Fruit fly (Drosophila melanogaster): ENCODE data around the gene CG42446.

The CG42446 gene

dm6 chr3R:16337053-16337385 is 22.9 kb downstream of the CG42446 start (continued):
- TF ChIP-seq ranshi (GFP tag; IDR thresholded peaks at IDR 0.05) (0 out of 2 replicates have a peak, but pooled peaks have one; percentile 50), cato (GFP tag; optimal IDR thresholded peaks at IDR 0.05; ENCODE audit: borderline replicate concordance) (no peak), CHES-1-like (GFP tag; optimal IDR thresholded peaks at IDR 0.05) (peak; percentile 26), unpg (GFP tag; optimal IDR thresholded peaks at IDR 0.05) (peak; percentile 63), hkb (optimal IDR thresholded peaks at IDR 0.05) (no peak), hkb (GFP tag; IDR thresholded peaks at IDR 0.05) (0 out of 2 replicates have a peak, but pooled peaks have one; percentile 20), CG14860 (GFP tag; IDR thresholded peaks at IDR 0.05; ENCODE audit: partially characterized antibody) (no peak), pita (GFP tag; optimal IDR thresholded peaks at IDR 0.05) (no peak), ab (GFP tag; optimal IDR thresholded peaks at IDR 0.05) (no peak), Sox100B (GFP tag; optimal IDR thresholded peaks at IDR 0.05) (no peak), Mes4 (GFP tag; optimal IDR thresholded peaks at IDR 0.05) (peak; percentile 12), CG15479 (GFP tag; optimal IDR thresholded peaks at IDR 0.05) (peak; percentile 88), ind (GFP tag; optimal IDR thresholded peaks at IDR 0.05) (peak; percentile 41), gsb (GFP tag; IDR thresholded peaks at IDR 0.05) (no peak), peb (GFP tag; IDR thresholded peaks at IDR 0.05) (0 out of 2 replicates have a peak, but pooled peaks have one; percentile 20), CG11504 (tag; optimal IDR thresholded peaks at IDR 0.05) (peak; percentile 37), CG6689 (GFP tag; IDR thresholded peaks at IDR 0.05) (peak; percentile 61), Pdp1 (GFP tag; optimal IDR thresholded peaks at IDR 0.05) (peak; percentile 55 to 58), Bteb2 (GFP tag; optimal IDR thresholded peaks at IDR 0.05) (no peak), CG4617 (GFP tag; optimal IDR thresholded peaks at IDR 0.05; ENCODE audit: borderline replicate concordance) (peak; percentile 2), usp (GFP tag; optimal IDR thresholded peaks at IDR 0.05) (no peak), ara (GFP tag; IDR thresholded peaks at IDR 0.05) (peak; percentile 83), CG13894 (tag; optimal IDR thresholded peaks at IDR 0.05) (no peak), esg (GFP tag; conservative IDR thresholded peaks at IDR 0.05) (peak; percentile 45), nmo (GFP tag; optimal IDR thresholded peaks at IDR 0.05) (peak; percentile 61), lola (GFP tag; optimal IDR thresholded peaks at IDR 0.05) (peak in 1 of 3 experiments; percentile 81), prd (optimal IDR thresholded peaks at IDR 0.05) (no peak), prd (GFP tag; IDR thresholded peaks at IDR 0.05) (peak; percentile 90), CG12104 (GFP tag; optimal IDR thresholded peaks at IDR 0.05) (peak; percentile 40), pho (GFP tag; optimal IDR thresholded peaks at IDR 0.05) (no peak), NFAT (GFP tag; IDR thresholded peaks at IDR 0.05) (no peak), CG14667 (GFP tag; IDR thresholded peaks at IDR 0.05) (0 out of 2 replicates have a peak, but pooled peaks have one; percentile 23), CG7271 (tag; optimal IDR thresholded peaks at IDR 0.05) (peak; percentile 38), kah (GFP tag; optimal IDR thresholded peaks at IDR 0.05) (no peak), CG5245 (GFP tag; optimal IDR thresholded peaks at IDR 0.05) (peak; percentile 54), grn (GFP tag; optimal IDR thresholded peaks at IDR 0.05) (no peak), CG8478 (optimal IDR thresholded peaks at IDR 0.05) (no peak), CG6765 (GFP tag; optimal IDR thresholded peaks at IDR 0.05) (no peak), CG8290 (GFP tag; optimal IDR thresholded peaks at IDR 0.05) (peak; percentile 68), CG8290 (tag; optimal IDR thresholded peaks at IDR 0.05) (no peak), fru (optimal IDR thresholded peaks at IDR 0.05) (no peak), CG11696 (GFP tag; IDR thresholded peaks at IDR 0.05) (0 out of 2 replicates have a peak, but pooled peaks have one; percentile 35), gem (tag; optimal IDR thresholded peaks at IDR 0.05) (peak; percentile 77), CG11695 (GFP tag; IDR thresholded peaks at IDR 0.05) (no peak), CG10654 (GFP tag; optimal IDR thresholded peaks at IDR 0.05) (peak; percentile 13), Antp (GFP tag; optimal IDR thresholded peaks at IDR 0.05) (peak; percentile 48), mam (GFP tag; optimal IDR thresholded peaks at IDR 0.05) (peak; percentile 15), lmd (GFP tag; IDR thresholded peaks at IDR 0.05) (peak; percentile 60), CG12155 (GFP tag; optimal IDR thresholded peaks at IDR 0.05) (peak; percentile 43), CG9932 (GFP tag; IDR thresholded peaks at IDR 0.05) (no peak), CG2202 (tag; optimal IDR thresholded peaks at IDR 0.05) (peak; percentile 74), CG34422 (GFP tag; IDR thresholded peaks at IDR 0.05) (peak; percentile 77; the same call in 2 of the 3 replicates), ERR (GFP tag; optimal IDR thresholded peaks at IDR 0.05) (no peak)
